Fruit fly (Drosophila melanogaster) whole organism, embryonic: ENCODE data around the gene Klp61F.

ENCODE experiments used
- Asciz ChIP-seq: fragments of 200-800 bp; sonication (Bioruptor generic); optimal IDR thresholded peaks from 2 replicates; lab custom pipeline; 2017; ENCODE audit warnings: missing biosample characterization, mild to moderate bottlenecking, missing genetic modification characterization, missing genetic modification reagents
- Atf-2 ChIP-seq: fragments of 200-800 bp; sonication (Bioruptor generic); optimal IDR thresholded peaks from 2 replicates; lab custom pipeline; 2016; ENCODE audit warnings: missing biosample characterization, missing genetic modification characterization
- BEAF-32 ChIP-seq: fragments of 200-800 bp; sonication (Bioruptor generic); optimal IDR thresholded peaks from 3 replicates; lab custom pipeline; 2017; ENCODE audit warnings: missing biosample characterization, missing genetic modification characterization, mild to moderate bottlenecking, moderate library complexity, missing genetic modification reagents
- BtbVII ChIP-seq: fragments of 200-800 bp; sonication (Bioruptor generic); optimal IDR thresholded peaks from 3 replicates; lab custom pipeline; 2017; ENCODE audit warnings: missing biosample characterization, mild to moderate bottlenecking, missing genetic modification characterization
- CG10321 ChIP-seq: fragments of 200-800 bp; sonication (Bioruptor generic); IDR thresholded peaks from 2 replicates; pipeline ENCODE4 v1.3.6; 2022; ENCODE audit warnings: missing biosample characterization, missing genetic modification characterization
- CG11093 ChIP-seq: fragments of 200-800 bp; sonication (Bioruptor generic); IDR thresholded peaks from 3 replicates; pipeline ENCODE4 v1.3.6; 2022; ENCODE audit warnings: missing biosample characterization, missing genetic modification characterization
- CG11723 ChIP-seq: fragments of 200-800 bp; sonication (Bioruptor generic); optimal IDR thresholded peaks from 2 replicates; lab custom pipeline; 2017; ENCODE audit warnings: missing biosample characterization, mild to moderate bottlenecking, missing genetic modification characterization
- CG12071 ChIP-seq: fragments of 200-800 bp; sonication (Bioruptor generic); optimal IDR thresholded peaks from 3 replicates; lab custom pipeline; 2018; ENCODE audit warnings: missing biosample characterization, mild to moderate bottlenecking, missing genetic modification characterization
- CG12299 ChIP-seq: fragments of 200-800 bp; sonication (Bioruptor generic); optimal IDR thresholded peaks from 2 replicates; lab custom pipeline; 2018; ENCODE audit warnings: missing biosample characterization, mild to moderate bottlenecking, missing genetic modification characterization
- CG13775 ChIP-seq: fragments of 200-800 bp; sonication (Bioruptor generic); optimal IDR thresholded peaks from 3 replicates; lab custom pipeline; 2017; ENCODE audit warnings: missing biosample characterization, mild to moderate bottlenecking, missing genetic modification characterization
- CG1603 ChIP-seq: fragments of 200-800 bp; sonication (Bioruptor generic); optimal IDR thresholded peaks from 2 replicates; lab custom pipeline; 2019; ENCODE audit warnings: missing biosample characterization, mild to moderate bottlenecking, missing genetic modification characterization, moderate library complexity
- CG2199 ChIP-seq: fragments of 200-800 bp; sonication (Bioruptor generic); IDR thresholded peaks from 3 replicates; pipeline ENCODE4 v1.3.6; 2022; ENCODE audit warnings: missing biosample characterization, missing genetic modification characterization
- CG2889 ChIP-seq: fragments of 200-800 bp; sonication (Bioruptor generic); IDR thresholded peaks from 3 replicates; pipeline ENCODE4 v1.3.6; 2022; ENCODE audit warnings: missing biosample characterization, missing genetic modification characterization
- CG30431 ChIP-seq: fragments of 200-800 bp; sonication (Bioruptor generic); optimal IDR thresholded peaks from 2 replicates; lab custom pipeline; 2017; ENCODE audit warnings: missing biosample characterization, missing genetic modification characterization
- CG6654 ChIP-seq: fragments of 200-800 bp; sonication (Bioruptor generic); optimal IDR thresholded peaks from 2 replicates; lab custom pipeline; 2017; ENCODE audit warnings: missing biosample characterization, mild to moderate bottlenecking, missing genetic modification characterization
- CG6765 ChIP-seq: fragments of 200-800 bp; sonication (Bioruptor generic); optimal IDR thresholded peaks from 3 replicates; lab custom pipeline; 2017; ENCODE audit warnings: missing biosample characterization, mild to moderate bottlenecking, missing genetic modification characterization
- Drgx ChIP-seq: fragments of 200-800 bp; sonication (Bioruptor generic); IDR thresholded peaks from 2 replicates; pipeline ENCODE4 v1.3.6; 2022; ENCODE audit warnings: missing biosample characterization, missing genetic modification characterization
- E2f2 ChIP-seq: fragments of 200-800 bp; sonication (Bioruptor generic); IDR thresholded peaks from 2 replicates; pipeline ENCODE4 v1.3.6; 2022; ENCODE audit warnings: missing biosample characterization, missing genetic modification characterization
- Elba2 ChIP-seq: fragments of 200-800 bp; sonication (Bioruptor generic); optimal IDR thresholded peaks from 3 replicates; lab custom pipeline; 2016; ENCODE audit warnings: missing biosample characterization, missing genetic modification characterization
- HmgD ChIP-seq: fragments of 200-800 bp; sonication (Bioruptor generic); optimal IDR thresholded peaks from 3 replicates; lab custom pipeline; 2016; ENCODE audit warnings: missing biosample characterization, missing genetic modification characterization
- Hr51 ChIP-seq, 2 experiments: fragments of 200-800 bp; sonication (Bioruptor generic); optimal IDR thresholded peaks; 2 replicates in 1 of 2; 3 replicates in 1 of 2; lab custom pipeline; 2016 to 2018; ENCODE audit warnings: missing biosample characterization in 2 of 2, missing genetic modification characterization in 2 of 2, mild to moderate bottlenecking in 1 of 2, moderate library complexity in 1 of 2
- Lim3 ChIP-seq: fragments of 200-800 bp; sonication (Bioruptor generic); IDR thresholded peaks from 2 replicates; pipeline ENCODE4 v1.3.6; 2022; ENCODE audit warnings: missing biosample characterization, missing genetic modification characterization
- Mes4 ChIP-seq: fragments of 200-800 bp; sonication (Bioruptor generic); optimal IDR thresholded peaks from 2 replicates; lab custom pipeline; 2016; ENCODE audit warnings: missing biosample characterization, missing genetic modification characterization
- Sox100B ChIP-seq: fragments of 200-800 bp; sonication (Bioruptor generic); optimal IDR thresholded peaks from 3 replicates; lab custom pipeline; 2018; ENCODE audit warnings: missing biosample characterization, mild to moderate bottlenecking, missing genetic modification characterization
- Spps ChIP-seq: fragments of 200-800 bp; sonication (Bioruptor generic); optimal IDR thresholded peaks from 2 replicates; lab custom pipeline; 2018; ENCODE audit warnings: missing biosample characterization, mild to moderate bottlenecking, missing genetic modification characterization
- Taf1 ChIP-seq: fragments of 200-800 bp; sonication (Bioruptor generic); IDR thresholded peaks from 2 replicates; pipeline ENCODE4 v1.3.6; 2022; ENCODE audit warnings: missing biosample characterization, missing genetic modification characterization
- Usf ChIP-seq: fragments of 200-800 bp; sonication (Bioruptor generic); optimal IDR thresholded peaks from 2 replicates; lab custom pipeline; 2017; ENCODE audit warnings: missing genotype, missing biosample characterization, missing genetic modification characterization
- abd-A ChIP-seq: fragments of 200-800 bp; sonication (Bioruptor generic); optimal IDR thresholded peaks from 3 replicates; lab custom pipeline; 2019; ENCODE audit warnings: missing biosample characterization, mild to moderate bottlenecking, missing genetic modification characterization, moderate library complexity
- ara ChIP-seq: fragments of 200-800 bp; sonication (Bioruptor generic); IDR thresholded peaks from 2 replicates; pipeline ENCODE4 v1.3.6; 2022; ENCODE audit warnings: missing biosample characterization, missing genetic modification characterization
- bcd ChIP-seq: fragments of 200-800 bp; sonication (Bioruptor generic); optimal IDR thresholded peaks from 2 replicates; lab custom pipeline; 2017; ENCODE audit warnings: missing biosample characterization, mild to moderate bottlenecking, missing genetic modification characterization
- bigmax ChIP-seq: fragments of 200-800 bp; sonication (Bioruptor generic); optimal IDR thresholded peaks from 2 replicates; lab custom pipeline; 2018; ENCODE audit warnings: missing biosample characterization, mild to moderate bottlenecking, missing genetic modification characterization
- cad ChIP-seq: fragments of >200 bp; optimal IDR thresholded peaks from 2 replicates; lab custom pipeline; 2017; ENCODE audit warnings: missing biosample characterization, missing genetic modification characterization
- crc ChIP-seq: fragments of 200-800 bp; sonication (Bioruptor generic); optimal IDR thresholded peaks from 2 replicates; lab custom pipeline; 2016; ENCODE audit warnings: missing biosample characterization, missing genetic modification characterization
- crol ChIP-seq: fragments of 200-800 bp; sonication (Bioruptor generic); IDR thresholded peaks from 2 replicates; pipeline ENCODE4 v1.3.6; 2022; ENCODE audit warnings: missing biosample characterization, missing genetic modification characterization
- ken ChIP-seq: fragments of 200-800 bp; sonication (Bioruptor generic); IDR thresholded peaks from 3 replicates; pipeline ENCODE4 v1.3.6; 2022; ENCODE audit warnings: missing biosample characterization, missing genetic modification characterization
- lilli ChIP-seq: fragments of 200-800 bp; sonication (Bioruptor generic); optimal IDR thresholded peaks from 3 replicates; lab custom pipeline; 2016; ENCODE audit warnings: missing biosample characterization, missing genetic modification characterization
- lov ChIP-seq, 2 experiments: fragments of 200-800 bp in 1 of 2; fragments of >200 bp in 1 of 2; sonication (Bioruptor generic) in 1 of 2; IDR thresholded peaks in 1 of 2; optimal IDR thresholded peaks in 1 of 2; 2 replicates in 1 of 2; 3 replicates in 1 of 2; pipeline versions ENCODE4 v1.3.6 to Lab custom; 2017 to 2022; ENCODE audit warnings: missing biosample characterization in 1 of 2, missing genetic modification characterization in 1 of 2
- maf-S ChIP-seq: fragments of 200-800 bp; sonication (Bioruptor generic); optimal IDR thresholded peaks from 2 replicates; lab custom pipeline; 2016; ENCODE audit warnings: missing biosample characterization, missing genetic modification characterization
- nom ChIP-seq: fragments of 200-800 bp; sonication (Bioruptor generic); optimal IDR thresholded peaks from 2 replicates; lab custom pipeline; 2017; ENCODE audit warnings: missing biosample characterization, missing genetic modification characterization, mild to moderate bottlenecking, moderate library complexity, missing genetic modification reagents
- onecut ChIP-seq: fragments of 200-800 bp; sonication (Bioruptor generic); IDR thresholded peaks from 2 replicates; pipeline ENCODE4 v1.3.6; 2022; ENCODE audit warnings: missing biosample characterization, missing genetic modification characterization
- peb ChIP-seq: fragments of 200-800 bp; sonication (Bioruptor generic); IDR thresholded peaks from 2 replicates; pipeline ENCODE4 v1.3.6; 2022; ENCODE audit warnings: missing biosample characterization, missing genetic modification characterization
- pfk ChIP-seq: fragments of 200-800 bp; sonication (Bioruptor generic); optimal IDR thresholded peaks from 2 replicates; lab custom pipeline; 2018; ENCODE audit warnings: missing biosample characterization, mild to moderate bottlenecking, missing genetic modification characterization, moderate library complexity
- schlank ChIP-seq: fragments of 200-800 bp; sonication (Bioruptor generic); optimal IDR thresholded peaks from 2 replicates; lab custom pipeline; 2018; ENCODE audit warnings: missing biosample characterization, mild to moderate bottlenecking, missing genetic modification characterization
- sisA ChIP-seq: fragments of 200-800 bp; sonication (Bioruptor generic); IDR thresholded peaks from 2 replicates; pipeline ENCODE4 v1.3.6; 2022; ENCODE audit warnings: missing biosample characterization, missing genetic modification characterization
- stc ChIP-seq: fragments of 200-800 bp; sonication (Bioruptor generic); IDR thresholded peaks from 2 replicates; pipeline ENCODE4 v1.3.6; 2022; ENCODE audit warnings: missing biosample characterization, missing genetic modification characterization
- stwl ChIP-seq: fragments of 200-800 bp; sonication (Bioruptor generic); optimal IDR thresholded peaks from 3 replicates; lab custom pipeline; 2018; ENCODE audit warnings: missing biosample characterization, mild to moderate bottlenecking, missing genetic modification characterization, moderate library complexity
- vvl ChIP-seq: fragments of 200-800 bp; sonication (Bioruptor generic); IDR thresholded peaks from 2 replicates; pipeline ENCODE4 v1.3.6; 2022; ENCODE audit warnings: missing biosample characterization, missing genetic modification characterization
- wdn ChIP-seq: fragments of 200-800 bp; sonication (Bioruptor generic); IDR thresholded peaks from 2 replicates; pipeline ENCODE4 v1.3.6; 2022; ENCODE audit warnings: missing biosample characterization, missing genetic modification characterization
- wek ChIP-seq: fragments of 200-800 bp; sonication (Bioruptor generic); optimal IDR thresholded peaks from 3 replicates; lab custom pipeline; 2018; ENCODE audit warnings: missing biosample characterization, mild to moderate bottlenecking, missing genetic modification characterization, moderate library complexity
- zen ChIP-seq: fragments of 200-800 bp; sonication (Bioruptor generic); optimal IDR thresholded peaks from 3 replicates; lab custom pipeline; 2018; ENCODE audit warnings: missing biosample characterization, mild to moderate bottlenecking, missing genetic modification characterization, moderate library complexity

Klp61F gene

dm6 chr3L:1247627-1248295 is 2.1 kb upstream of the Klp61F start, which contains the start of the genes Psf1 and Sac1 (continued):
- no peak for TF ChIP-seq BtbVII
- peak; percentile 32 for TF ChIP-seq wek (GFP tag; lab: Kevin White, UChicago)
- TF ChIP-seq wdn (GFP tag; lab: Robert Waterston, UW): no peak
- no peak for TF ChIP-seq CG6654 (GFP tag; lab: Kevin White, UChicago)
- peak; percentile 44 for TF ChIP-seq bcd (GFP tag; lab: Kevin White, UChicago)
- TF ChIP-seq peb: no peak
- TF ChIP-seq Taf1 (GFP tag; lab: Robert Waterston, UW): no peak
- no peak for TF ChIP-seq CG30431 (GFP tag; lab: Kevin White, UChicago)
- TF ChIP-seq crc (GFP tag; lab: Kevin White, UChicago): peak; percentile 7
- 0 out of 2 replicates have a peak, but pooled peaks have one; percentile 15 for TF ChIP-seq E2f2 (GFP tag; lab: Robert Waterston, UW)
- no peak for TF ChIP-seq CG11723 (GFP tag; lab: Kevin White, UChicago)
- TF ChIP-seq nom (GFP tag; lab: Kevin White, UChicago): no peak
- peak; percentile 97 for TF ChIP-seq BEAF-32 (GFP tag; lab: Kevin White, UChicago)
- TF ChIP-seq bigmax (GFP tag; lab: Kevin White, UChicago): no peak
- TF ChIP-seq ken (GFP tag; lab: Robert Waterston, UW): no peak; the same call in 2 of the 3 replicates
- TF ChIP-seq Mes4: peak; percentile 35
- no peak for TF ChIP-seq CG2199 (GFP tag; lab: Robert Waterston, UW)
- peak; percentile 58 for TF ChIP-seq sisA (GFP tag; lab: Robert Waterston, UW)
- TF ChIP-seq stc: no peak
- TF ChIP-seq HmgD: peak; percentile 29
- TF ChIP-seq cad (GFP tag; lab: Kevin White, UChicago): no peak
- no peak for TF ChIP-seq vvl (GFP tag; lab: Robert Waterston, UW)
- no peak for TF ChIP-seq Spps (tag; lab: Kevin White, UChicago)
- no peak for TF ChIP-seq crol (GFP tag; lab: Robert Waterston, UW)
- no peak for TF ChIP-seq Elba2 (GFP tag; lab: Kevin White, UChicago)
- TF ChIP-seq CG1603 (tag; lab: Kevin White, UChicago): peak; percentile 71
- no peak for TF ChIP-seq lov (optimal IDR thresholded peaks at IDR 0.05; lab: Kevin White, UChicago)
- TF ChIP-seq lov (GFP tag; IDR thresholded peaks at IDR 0.05; lab: Robert Waterston, UW): no peak
- no peak for TF ChIP-seq pfk (GFP tag; lab: Kevin White, UChicago)
- TF ChIP-seq lilli (GFP tag; lab: Kevin White, UChicago): peak; percentile 76
- TF ChIP-seq abd-A (tag; lab: Kevin White, UChicago): no peak
- TF ChIP-seq Hr51 (GFP tag; optimal IDR thresholded peaks at IDR 0.05; lab: Kevin White, UChicago): peak in 1 of 2 experiments; percentile 29
- TF ChIP-seq Atf-2 (GFP tag; lab: Kevin White, UChicago): peak; percentile 28
- no peak for TF ChIP-seq Sox100B (GFP tag; lab: Kevin White, UChicago)
- TF ChIP-seq onecut (GFP tag; lab: Robert Waterston, UW): peak; percentile 66
- no peak for TF ChIP-seq ara (GFP tag; lab: Robert Waterston, UW)
- TF ChIP-seq CG2889: no peak
- TF ChIP-seq stwl: peak; percentile 42
- TF ChIP-seq CG12071: no peak
- TF ChIP-seq CG11093 (GFP tag; lab: Robert Waterston, UW): no peak
- no peak for TF ChIP-seq Asciz (GFP tag; lab: Kevin White, UChicago)
- TF ChIP-seq maf-S (GFP tag; lab: Kevin White, UChicago): peak; percentile 26
- peak; percentile 50 for TF ChIP-seq CG13775 (GFP tag; lab: Kevin White, UChicago)
- no peak for TF ChIP-seq Usf (GFP tag; lab: Kevin White, UChicago)
- no peak for TF ChIP-seq schlank (tag; lab: Kevin White, UChicago)
- TF ChIP-seq zen (tag; lab: Kevin White, UChicago): peak; percentile 22
- TF ChIP-seq Drgx (GFP tag; lab: Robert Waterston, UW): no peak
- TF ChIP-seq Lim3 (GFP tag; lab: Robert Waterston, UW): no peak
- TF ChIP-seq CG6765 (GFP tag; lab: Kevin White, UChicago): no peak
- no peak for TF ChIP-seq CG12299 (tag; lab: Kevin White, UChicago)
- no peak for TF ChIP-seq CG10321
